Fruit fly (Drosophila melanogaster): Measurements from ENCODE around the gene CG4953.

Gene CG4953

DNA sequence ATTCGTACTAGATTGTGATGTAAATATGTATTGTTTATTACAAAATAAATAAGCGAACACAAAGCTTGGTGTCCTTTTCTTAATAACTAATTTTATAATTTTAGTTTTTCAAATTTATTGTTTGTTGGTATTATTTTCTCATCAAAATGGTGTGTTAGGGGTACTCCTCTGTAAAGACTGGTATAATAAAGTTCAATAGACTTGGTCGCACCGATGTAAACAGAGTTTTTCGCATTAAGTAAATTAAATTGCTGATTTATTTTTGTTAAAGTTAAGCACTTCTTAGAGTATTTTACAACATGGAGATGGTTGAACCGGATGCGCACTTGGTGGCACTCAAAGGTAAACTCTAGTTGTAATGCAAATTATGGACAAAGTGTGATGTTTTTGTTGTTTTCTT is at the start of gene CG4953:
TSS of gene CG4953 (plus strand) at position 193 of the 400 bp plus-strand sequence.
- no peak for TF ChIP-seq noc (tag; optimal IDR thresholded peaks at IDR 0.05)

DNA sequence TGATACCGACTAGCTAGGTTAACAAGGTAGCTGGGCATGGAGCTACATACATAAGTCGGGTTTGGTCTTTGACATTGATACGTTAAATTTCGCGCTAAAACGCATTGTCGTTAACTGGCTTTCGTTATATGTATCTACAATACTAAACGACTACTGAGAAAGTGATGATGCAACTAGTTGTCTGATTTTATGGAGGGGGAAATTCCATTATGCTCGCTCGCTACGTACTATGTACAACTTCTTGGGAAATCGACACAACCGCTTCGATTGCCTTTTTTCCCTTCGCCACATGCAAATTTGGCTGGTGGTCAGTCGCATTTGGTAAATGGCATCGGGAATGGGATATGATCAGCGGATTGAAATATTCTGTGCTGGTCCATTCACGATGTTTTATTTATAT is 46.5 kb upstream of the CG4953 start:
- TF ChIP-seq noc (tag; optimal IDR thresholded peaks at IDR 0.05): no peak

DNA sequence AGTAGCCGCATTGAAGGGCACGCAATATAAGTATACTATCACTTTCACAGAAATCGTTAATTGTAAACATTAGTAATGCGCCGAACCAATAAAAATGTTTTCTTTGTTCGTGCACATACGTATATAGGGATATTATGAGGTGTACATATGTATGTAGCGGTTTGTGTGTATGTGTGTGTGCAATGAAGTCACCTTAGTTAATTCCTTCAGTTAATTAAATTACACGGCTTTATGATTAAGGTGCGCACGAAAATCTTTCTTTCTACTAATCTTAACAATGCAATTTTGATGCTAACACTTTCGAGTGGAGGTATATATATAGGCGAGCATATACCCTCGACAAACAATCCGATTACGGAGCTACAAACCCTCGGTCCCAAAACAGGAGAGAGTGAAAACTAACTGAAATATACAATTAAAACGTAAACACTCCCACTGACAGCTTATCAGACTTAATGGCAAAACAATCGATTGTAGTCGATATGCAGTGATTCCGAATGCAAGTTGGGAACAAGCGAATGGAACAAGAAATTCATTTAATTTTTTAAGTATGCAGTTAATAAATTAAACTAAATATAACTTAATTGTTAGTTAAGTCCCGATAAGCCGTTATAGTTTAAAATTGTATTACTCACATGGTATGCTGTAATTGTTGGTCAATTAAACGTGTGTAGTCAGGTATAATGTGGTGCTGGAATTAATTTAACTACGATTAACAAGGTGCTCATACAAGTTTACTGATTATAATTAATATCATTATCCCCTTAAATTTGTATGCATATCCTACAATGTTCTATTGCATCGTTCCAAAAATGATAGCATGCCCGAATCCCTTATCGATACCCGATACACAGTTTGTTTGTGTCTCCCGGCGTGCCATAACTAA is 45.8 kb upstream of the CG4953 start, which contains the start of the genes Npc1a and Prosalpha6:
TSS of gene Npc1a (minus strand) at position 716 of the 886 bp plus-strand sequence.
TSS of gene Prosalpha6 (plus strand) at position 851 of the 886 bp plus-strand sequence.
- no peak for TF ChIP-seq noc (tag; optimal IDR thresholded peaks at IDR 0.05)

DNA sequence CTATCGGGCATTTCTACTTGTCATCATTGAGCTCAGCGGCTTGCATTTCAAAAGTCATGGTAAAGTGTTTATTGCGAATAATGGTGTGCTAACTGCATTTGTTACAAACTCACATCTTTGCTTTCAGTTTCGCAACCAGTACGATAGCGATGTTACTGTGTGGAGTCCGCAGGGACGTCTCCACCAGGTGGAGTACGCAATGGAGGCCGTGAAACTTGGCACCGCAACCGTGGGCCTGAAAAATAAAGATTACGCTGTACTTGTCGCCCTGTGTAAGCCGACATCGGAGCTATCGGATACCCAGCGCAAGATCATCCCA is 45.2 kb upstream of the CG4953 start:
- no peak for TF ChIP-seq noc (tag; optimal IDR thresholded peaks at IDR 0.05)

DNA sequence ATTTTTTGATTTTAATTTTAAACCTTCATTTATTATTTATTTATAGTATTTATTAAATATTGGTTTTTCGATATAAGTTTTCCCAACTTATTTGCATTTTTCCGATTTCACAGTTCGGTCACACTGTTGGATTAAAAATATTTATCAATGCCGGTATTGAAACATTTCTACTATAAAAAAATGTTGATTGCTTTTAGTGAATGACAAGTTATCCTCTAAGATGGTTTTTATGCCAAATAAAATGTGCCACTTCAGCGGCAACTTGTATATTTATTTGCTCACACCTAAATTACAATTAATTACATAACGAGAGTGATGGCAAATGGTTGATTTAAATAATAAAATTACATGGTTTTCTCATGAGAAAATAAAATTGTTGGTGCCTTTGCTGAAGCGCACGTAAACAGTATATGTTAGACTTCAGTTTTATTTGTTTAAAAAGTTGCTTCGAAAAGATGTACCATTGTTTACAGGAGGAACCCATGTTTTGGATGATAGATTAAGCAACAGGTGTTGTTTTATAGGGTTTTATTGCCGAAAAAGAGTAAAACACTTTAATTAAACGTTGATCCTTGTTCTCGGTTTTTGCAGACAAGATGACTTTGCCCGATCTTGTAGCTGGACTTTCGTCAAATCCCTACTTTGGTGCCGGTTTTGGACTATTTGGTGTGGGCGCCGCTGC is 43.8 kb upstream of the CG4953 start, which contains the start of gene Bcs1:
TSS of gene Bcs1 (plus strand) at position 108 of the 682 bp plus-strand sequence.
- no peak for TF ChIP-seq noc (tag; optimal IDR thresholded peaks at IDR 0.05)

DNA sequence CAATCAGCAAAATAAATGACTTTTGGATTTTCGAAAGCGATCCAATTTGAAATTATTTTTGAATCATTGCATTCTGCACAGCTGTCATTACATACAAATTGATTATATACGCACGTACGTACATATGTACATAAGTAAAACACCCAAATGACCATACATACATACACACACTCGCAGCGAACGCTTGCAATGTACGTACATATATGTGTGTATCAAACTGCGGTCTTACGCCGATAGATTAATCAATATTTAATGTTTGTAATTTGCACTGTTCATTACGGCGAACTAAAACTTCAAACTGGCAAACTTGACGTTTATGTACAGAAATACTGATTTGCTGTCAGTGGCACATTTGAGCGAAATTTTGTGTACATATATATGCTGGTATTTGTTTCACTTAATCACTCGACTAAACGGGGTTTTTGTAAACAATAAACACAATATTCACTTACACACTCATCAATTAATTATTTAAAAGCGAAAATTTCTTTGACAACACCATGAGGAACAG is 40.2 kb upstream of the CG4953 start:
- no peak for TF ChIP-seq noc (tag; optimal IDR thresholded peaks at IDR 0.05)

DNA sequence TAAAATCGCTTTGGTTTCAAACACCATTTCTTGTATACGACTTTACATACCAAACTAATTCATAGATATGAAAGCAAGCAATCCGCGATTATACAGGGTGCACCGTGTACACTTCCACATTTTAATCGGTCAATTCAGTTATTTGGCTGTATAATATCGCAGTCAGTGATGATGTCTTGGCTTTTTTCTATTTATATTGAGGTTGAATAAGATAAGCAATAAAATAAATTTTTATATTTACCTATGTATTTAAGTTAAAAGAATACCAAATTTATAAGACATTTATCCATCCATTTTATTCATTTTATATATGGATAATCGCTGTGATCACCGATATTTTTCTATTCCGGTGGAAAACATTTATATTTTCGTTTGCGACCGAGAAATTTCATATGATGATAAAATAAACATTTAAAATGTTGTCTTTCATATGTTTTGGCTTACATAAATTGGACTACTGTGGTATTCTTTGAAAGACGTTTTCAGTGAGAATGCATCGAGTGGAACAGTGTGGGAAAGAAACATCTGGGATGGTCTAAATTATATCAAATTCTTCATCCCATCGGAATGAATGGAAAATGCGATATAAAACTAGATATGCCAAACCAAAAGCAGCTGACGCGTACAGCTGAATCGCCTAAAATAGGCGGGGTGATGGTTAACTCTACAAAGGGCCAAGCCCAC is 39.6 kb upstream of the CG4953 start, which contains the start of gene CG5708:
TSS of gene CG5708 (minus strand) at position 85 of the 684 bp plus-strand sequence.
- TF ChIP-seq noc (tag; optimal IDR thresholded peaks at IDR 0.05): no peak

DNA sequence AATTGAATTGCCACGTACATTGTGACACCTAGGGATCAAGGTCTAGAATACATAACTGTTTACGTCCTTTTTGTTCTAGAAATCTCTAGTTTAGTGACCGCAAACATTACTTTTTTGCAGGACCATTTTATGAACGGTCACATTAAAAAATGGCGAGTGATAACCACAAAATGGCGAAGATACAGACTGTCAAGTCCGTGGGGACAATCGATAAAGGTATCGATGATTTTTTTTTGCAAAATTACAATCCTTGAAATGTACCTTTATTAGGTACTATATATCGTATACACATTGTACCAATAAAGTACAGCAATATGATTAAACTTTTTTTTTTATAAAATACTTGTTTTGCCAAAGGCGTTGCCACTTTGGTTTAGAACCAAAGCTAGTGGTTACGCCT is 36.0 kb upstream of the CG4953 start:
- TF ChIP-seq noc (tag; optimal IDR thresholded peaks at IDR 0.05): no peak

DNA sequence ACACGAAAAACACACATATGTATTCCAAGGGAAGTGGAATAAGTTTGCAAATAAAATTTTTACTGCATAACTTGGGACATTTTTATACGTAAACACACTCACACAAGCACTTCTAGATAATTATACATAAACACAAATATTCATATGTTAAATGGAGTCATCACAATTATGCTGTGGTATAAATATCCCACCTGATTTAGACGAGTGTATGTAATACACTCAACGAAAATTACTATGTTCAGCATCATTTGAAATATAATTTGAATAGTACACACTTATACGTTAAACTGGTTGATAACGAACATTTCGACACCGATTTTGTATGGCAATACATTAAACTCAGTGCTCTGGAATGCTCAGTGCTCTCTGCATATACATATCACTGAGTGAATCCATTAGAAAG is 35.4 kb upstream of the CG4953 start:
- no peak for TF ChIP-seq noc (tag; optimal IDR thresholded peaks at IDR 0.05)

DNA sequence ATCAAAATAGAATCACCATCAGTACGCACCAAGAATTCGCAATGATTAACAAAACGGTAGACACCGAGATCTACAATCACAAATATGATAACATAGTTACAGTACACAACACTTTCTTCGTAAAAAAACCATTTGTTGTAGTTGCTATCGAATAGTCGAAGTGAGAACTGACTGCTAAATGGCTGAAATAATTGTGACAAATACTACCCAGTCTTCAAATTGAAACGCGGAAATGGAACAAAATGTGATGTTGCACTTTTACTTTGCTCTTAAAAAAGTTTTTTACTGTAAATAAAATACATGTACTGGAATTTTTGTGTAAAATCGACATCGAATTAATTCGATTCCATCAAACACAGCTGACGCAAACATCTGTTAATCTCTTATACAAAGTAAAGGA is 35.0 kb upstream of the CG4953 start, which contains the start of gene ova:
TSS of gene ova (minus strand) at position 183 of the 400 bp plus-strand sequence.
- TF ChIP-seq noc (tag; optimal IDR thresholded peaks at IDR 0.05): no peak

DNA sequence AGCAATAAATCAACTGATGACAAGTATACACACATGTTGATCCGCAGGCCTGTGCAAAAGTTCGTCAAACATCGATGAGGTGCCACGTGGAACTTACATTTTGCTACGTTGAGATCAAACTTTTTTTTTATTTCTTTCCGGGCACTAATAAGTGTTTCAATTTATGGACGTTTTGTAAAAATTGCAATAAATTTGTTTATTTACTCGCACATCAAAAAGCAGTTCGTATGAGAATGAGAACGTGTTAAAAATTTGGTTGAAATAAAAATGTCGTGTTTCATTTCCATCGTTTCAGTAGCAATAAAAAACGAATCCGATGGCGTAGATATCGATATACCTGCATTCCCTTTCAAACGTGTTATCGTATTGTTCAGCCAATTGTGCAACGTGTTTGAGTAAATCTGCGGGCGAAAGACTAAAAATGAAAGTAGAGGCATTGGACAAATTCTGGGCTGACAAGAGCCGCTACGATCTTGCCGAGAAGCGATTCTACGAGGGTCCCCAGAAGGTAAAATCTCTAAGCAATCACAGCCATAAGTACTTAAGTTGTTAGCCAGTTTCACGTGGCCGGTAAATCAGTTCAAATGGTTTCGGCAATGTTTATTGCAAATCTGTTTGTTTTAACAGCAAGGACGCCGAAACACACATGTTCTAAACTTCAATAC is 34.2 kb upstream of the CG4953 start, which contains the start of gene eEF1delta:
TSS of gene eEF1delta (plus strand) at position 356 of the 665 bp plus-strand sequence.
- no peak for TF ChIP-seq noc (tag; optimal IDR thresholded peaks at IDR 0.05)

DNA sequence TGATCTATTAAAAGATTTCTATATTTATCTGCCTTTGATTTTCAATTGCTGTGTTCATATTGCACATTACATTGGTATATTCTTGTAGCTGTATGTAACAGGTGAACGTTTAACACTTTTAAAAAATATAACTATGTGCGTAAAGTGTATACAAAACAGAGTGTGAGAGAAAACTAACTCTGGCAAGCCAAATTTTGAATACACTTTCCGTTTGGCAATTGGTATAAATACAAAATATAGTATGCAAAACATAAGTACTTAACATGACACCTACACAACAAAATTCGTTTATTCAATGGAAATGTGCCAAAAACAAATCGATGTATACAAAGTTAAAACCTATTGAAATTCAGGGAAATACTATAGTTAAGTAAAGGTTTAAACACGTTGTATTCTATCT is 33.7 kb upstream of the CG4953 start:
- no peak for TF ChIP-seq noc (tag; optimal IDR thresholded peaks at IDR 0.05)

DNA sequence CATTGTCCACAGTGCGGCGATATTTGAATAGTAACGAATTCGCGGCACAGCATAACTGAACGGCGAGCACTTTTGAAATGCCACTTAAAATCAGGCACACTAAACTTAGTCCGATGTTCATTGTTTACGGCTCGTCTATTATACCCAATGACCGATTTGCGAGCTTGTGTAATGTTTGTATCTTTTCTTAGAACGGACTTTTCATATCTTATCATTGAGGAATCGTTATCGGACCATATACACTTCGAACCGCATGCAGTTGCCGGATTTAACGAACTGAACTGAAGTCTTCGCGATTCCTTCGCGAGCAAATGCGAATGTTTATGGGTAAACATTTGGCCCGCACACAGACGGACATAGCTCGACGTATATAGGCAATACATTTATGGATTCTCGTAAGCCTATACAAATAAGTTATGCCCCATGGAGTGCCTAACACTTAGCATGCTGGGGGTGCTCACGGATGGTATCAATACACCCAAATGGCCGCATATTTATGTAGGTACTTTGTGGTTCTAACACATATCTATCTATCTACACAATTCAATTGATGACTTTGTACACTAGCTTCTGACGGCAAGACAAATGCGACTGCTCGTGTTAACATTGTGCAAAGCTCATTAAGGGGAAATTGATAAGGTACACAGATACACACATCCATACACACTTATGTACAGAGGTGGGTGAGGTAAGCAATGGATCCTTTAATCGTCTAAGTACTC is 28.6 kb upstream of the CG4953 start, which contains the start of gene mthl15:
TSS of gene mthl15 (minus strand) at position 593 of the 722 bp plus-strand sequence.
- TF ChIP-seq noc (tag; optimal IDR thresholded peaks at IDR 0.05): no peak
